Worm (Caenorhabditis elegans): ENCODE measurements around the gene clec-88.
A peak's percentile ranks its signal among the peaks of the same experiment; 100 is the strongest.

DNA sequence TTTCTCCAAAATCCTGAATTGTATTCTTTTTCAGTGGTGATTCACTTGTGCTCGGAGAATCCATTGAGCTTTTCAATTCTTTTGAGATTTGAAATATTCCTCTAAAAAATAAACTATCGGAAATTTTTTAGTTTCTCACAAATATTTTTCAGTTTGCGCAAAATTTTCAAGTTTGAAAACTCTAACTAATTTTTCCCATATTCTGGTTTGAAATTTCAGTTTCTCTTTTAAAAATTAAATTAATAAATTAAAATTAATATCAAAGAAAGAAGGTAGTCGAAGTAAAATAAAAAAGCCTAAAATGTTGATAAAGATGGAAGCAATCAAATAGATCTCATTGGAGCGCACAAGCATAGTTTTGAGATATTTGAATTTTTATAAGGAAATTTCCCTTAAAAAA is 13.6 kb upstream of the clec-88 start, which contains the start of gene C32D5.10:
- TF ChIP-seq nhr-76 (tag; optimal IDR thresholded peaks at IDR 0.05), result no peak
- no peak for TF ChIP-seq ama-1 (optimal IDR thresholded peaks at IDR 0.05)
- no peak for TF ChIP-seq egl-27 (tag; optimal IDR thresholded peaks at IDR 0.05)
- no peak for TF ChIP-seq nhr-12 (tag; optimal IDR thresholded peaks at IDR 0.05)
- no peak for TF ChIP-seq mdl-1 (tag; optimal IDR thresholded peaks at IDR 0.05)
- no peak for TF ChIP-seq ZK546.5 (tag; optimal IDR thresholded peaks at IDR 0.05)
- peak; percentile 13 for TF ChIP-seq nhr-23 (tag; optimal IDR thresholded peaks at IDR 0.05)
- no peak for TF ChIP-seq elt-1 (tag; optimal IDR thresholded peaks at IDR 0.05)
- no peak for TF ChIP-seq nfya-1 (tag; optimal IDR thresholded peaks at IDR 0.05; ENCODE audit: insufficient read depth)
- no peak for TF ChIP-seq nhr-25 (tag; optimal IDR thresholded peaks at IDR 0.05)
